Fruit fly (Drosophila melanogaster) whole organism, wandering third instar larva: ENCODE measurements around the gene Obp18a.

Experiments
- CG32264 ChIP-seq: fragments of 200-800 bp; sonication (Bioruptor generic); optimal IDR thresholded peaks from 2 replicates; lab custom pipeline; 2016; ENCODE audit warnings: missing biosample characterization, missing genetic modification characterization
- CG9705 ChIP-seq: fragments of 200-800 bp; sonication (Bioruptor generic); optimal IDR thresholded peaks from 2 replicates; lab custom pipeline; 2018; ENCODE audit warnings: missing biosample characterization, mild to moderate bottlenecking, missing genetic modification characterization
- CrebA ChIP-seq: fragments of 200-800 bp; sonication (Bioruptor generic); optimal IDR thresholded peaks from 2 replicates; lab custom pipeline; 2016; ENCODE audit warnings: missing biosample characterization, mild to moderate bottlenecking, missing genetic modification characterization, borderline replicate concordance
- Dfd ChIP-seq: fragments of >200 bp; optimal IDR thresholded peaks from 2 replicates; lab custom pipeline; 2017; ENCODE audit warnings: missing biosample characterization, missing genetic modification characterization
- Dif ChIP-seq: fragments of 200-275, 200-300 bp; sonication (Bioruptor generic); optimal IDR thresholded peaks from 2 replicates; lab custom pipeline; 2018; ENCODE audit warnings: missing biosample characterization, missing genetic modification characterization; ENCODE audit not compliant: partially characterized antibody
- GATAd ChIP-seq: sonication (Bioruptor generic); optimal IDR thresholded peaks from 2 replicates; lab custom pipeline; 2016; ENCODE audit warnings: missing biosample characterization, missing genetic modification characterization
- Hnf4 ChIP-seq: fragments of 200-800 bp; sonication (Bioruptor generic); optimal IDR thresholded peaks from 2 replicates; lab custom pipeline; 2016; ENCODE audit warnings: missing biosample characterization, mild to moderate bottlenecking, missing genetic modification characterization
- Hr78 ChIP-seq: fragments of >200 bp; optimal IDR thresholded peaks from 2 replicates; lab custom pipeline; 2017; ENCODE audit warnings: missing biosample characterization, missing genetic modification characterization
- Hr83 ChIP-seq: fragments of 200-300 bp; sonication (Bioruptor generic); optimal IDR thresholded peaks from 2 replicates; lab custom pipeline; 2016; ENCODE audit warnings: missing biosample characterization, mild to moderate bottlenecking, missing genetic modification characterization, moderate library complexity; ENCODE audit not compliant: poor library complexity, severe bottlenecking
- Mio ChIP-seq: sonication (Bioruptor generic); optimal IDR thresholded peaks from 2 replicates; lab custom pipeline; 2016; ENCODE audit warnings: missing biosample characterization, missing genetic modification characterization
- OdsH ChIP-seq: fragments of 200-800 bp; sonication (Bioruptor generic); optimal IDR thresholded peaks from 2 replicates; lab custom pipeline; 2016; ENCODE audit warnings: missing biosample characterization, mild to moderate bottlenecking, missing genetic modification characterization
- Rel ChIP-seq, 2 experiments: fragments of 200-800 bp; sonication (Bioruptor generic) in 1 of 2; optimal IDR thresholded peaks; 2 replicates in 1 of 2; 3 replicates in 1 of 2; lab custom pipeline; 2016 to 2019; ENCODE audit warnings: mild to moderate bottlenecking in 2 of 2, missing biosample characterization in 2 of 2, missing genetic modification characterization in 2 of 2, moderate library complexity in 1 of 2
- Sp1 ChIP-seq: fragments of 200-800 bp; sonication (Bioruptor generic); optimal IDR thresholded peaks from 3 replicates; lab custom pipeline; 2019; ENCODE audit warnings: missing biosample characterization, mild to moderate bottlenecking, missing genetic modification characterization, moderate library complexity
- Vsx2 ChIP-seq: fragments of 200-300, 225-300 bp; sonication (Bioruptor generic); optimal IDR thresholded peaks from 2 replicates; lab custom pipeline; 2018; ENCODE audit warnings: missing biosample characterization, missing genetic modification characterization; ENCODE audit not compliant: partially characterized antibody
- br ChIP-seq: fragments of 200-800 bp; sonication (Bioruptor generic); optimal IDR thresholded peaks from 2 replicates; lab custom pipeline; 2016; ENCODE audit warnings: missing biosample characterization, missing genetic modification characterization
- brk ChIP-seq: fragments of 200-800 bp; sonication (Bioruptor generic); optimal IDR thresholded peaks from 2 replicates; lab custom pipeline; 2016; ENCODE audit warnings: missing biosample characterization, mild to moderate bottlenecking, missing genetic modification characterization
- dl ChIP-seq, 2 experiments: fragments of 175-275, 200-275 bp in 1 of 2; fragments of 200-275 bp in 1 of 2; sonication (Bioruptor generic); optimal IDR thresholded peaks; lab custom pipeline; 2018; ENCODE audit warnings: mild to moderate bottlenecking in 2 of 2, missing biosample characterization in 2 of 2, missing genetic modification characterization in 2 of 2, moderate library complexity in 2 of 2; ENCODE audit not compliant: partially characterized antibody in 2 of 2, insufficient read depth in 1 of 2
- dsf ChIP-seq: sonication (Bioruptor generic); optimal IDR thresholded peaks from 2 replicates; lab custom pipeline; 2016; ENCODE audit warnings: missing biosample characterization, missing genetic modification characterization, borderline replicate concordance
- ey ChIP-seq: fragments of 200-800 bp; sonication (Bioruptor generic); optimal IDR thresholded peaks from 2 replicates; lab custom pipeline; 2016; ENCODE audit warnings: missing biosample characterization, missing genetic modification characterization
- foxo ChIP-seq, 2 experiments: fragments of 200-800 bp; sonication (Bioruptor generic); optimal IDR thresholded peaks; 2 replicates in 1 of 2; 3 replicates in 1 of 2; lab custom pipeline; 2016 to 2017; ENCODE audit warnings: missing biosample characterization in 2 of 2, missing genetic modification characterization in 2 of 2
- fru ChIP-seq: fragments of 200-800 bp; sonication (Bioruptor generic); optimal IDR thresholded peaks from 3 replicates; lab custom pipeline; 2016; ENCODE audit warnings: missing biosample characterization, mild to moderate bottlenecking, missing genetic modification characterization
- h ChIP-seq: fragments of 200-800 bp; sonication (Bioruptor generic); optimal IDR thresholded peaks from 3 replicates; lab custom pipeline; 2016; ENCODE audit warnings: missing biosample characterization, mild to moderate bottlenecking, missing genetic modification characterization
- jim ChIP-seq: fragments of 175-275, 200-325 bp; sonication (Bioruptor generic); optimal IDR thresholded peaks from 2 replicates; lab custom pipeline; 2016; ENCODE audit warnings: missing biosample characterization, mild to moderate bottlenecking, missing genetic modification characterization
- lola ChIP-seq: fragments of >200 bp; optimal IDR thresholded peaks from 2 replicates; lab custom pipeline; 2017; ENCODE audit warnings: missing biosample characterization, missing genetic modification characterization
- psq ChIP-seq: fragments of 200-800 bp; sonication (Bioruptor generic); optimal IDR thresholded peaks from 3 replicates; lab custom pipeline; 2017; ENCODE audit warnings: missing biosample characterization, mild to moderate bottlenecking, missing genetic modification characterization, moderate library complexity
- rgr ChIP-seq: fragments of 200-800 bp; sonication (Bioruptor generic); optimal IDR thresholded peaks from 3 replicates; lab custom pipeline; 2016; ENCODE audit warnings: missing biosample characterization, mild to moderate bottlenecking, missing genetic modification characterization
- sage ChIP-seq: fragments of 200-800 bp; sonication (Bioruptor generic); optimal IDR thresholded peaks from 2 replicates; lab custom pipeline; 2016; ENCODE audit warnings: missing biosample characterization, mild to moderate bottlenecking, missing genetic modification characterization
- sv ChIP-seq: fragments of 200-800 bp; sonication (Bioruptor generic); optimal IDR thresholded peaks from 3 replicates; lab custom pipeline; 2016; ENCODE audit warnings: missing biosample characterization, missing genetic modification characterization
- tai ChIP-seq: sonication (Bioruptor generic); optimal IDR thresholded peaks from 2 replicates; lab custom pipeline; 2016; ENCODE audit warnings: missing biosample characterization, missing genetic modification characterization
- usp ChIP-seq: fragments of >200 bp; optimal IDR thresholded peaks from 2 replicates; lab custom pipeline; 2017; ENCODE audit warnings: missing biosample characterization, missing genetic modification characterization
- woc ChIP-seq: sonication (Bioruptor generic); optimal IDR thresholded peaks from 2 replicates; lab custom pipeline; 2016; ENCODE audit warnings: missing biosample characterization, mild to moderate bottlenecking, missing genetic modification characterization

The Obp18a gene

DNA sequence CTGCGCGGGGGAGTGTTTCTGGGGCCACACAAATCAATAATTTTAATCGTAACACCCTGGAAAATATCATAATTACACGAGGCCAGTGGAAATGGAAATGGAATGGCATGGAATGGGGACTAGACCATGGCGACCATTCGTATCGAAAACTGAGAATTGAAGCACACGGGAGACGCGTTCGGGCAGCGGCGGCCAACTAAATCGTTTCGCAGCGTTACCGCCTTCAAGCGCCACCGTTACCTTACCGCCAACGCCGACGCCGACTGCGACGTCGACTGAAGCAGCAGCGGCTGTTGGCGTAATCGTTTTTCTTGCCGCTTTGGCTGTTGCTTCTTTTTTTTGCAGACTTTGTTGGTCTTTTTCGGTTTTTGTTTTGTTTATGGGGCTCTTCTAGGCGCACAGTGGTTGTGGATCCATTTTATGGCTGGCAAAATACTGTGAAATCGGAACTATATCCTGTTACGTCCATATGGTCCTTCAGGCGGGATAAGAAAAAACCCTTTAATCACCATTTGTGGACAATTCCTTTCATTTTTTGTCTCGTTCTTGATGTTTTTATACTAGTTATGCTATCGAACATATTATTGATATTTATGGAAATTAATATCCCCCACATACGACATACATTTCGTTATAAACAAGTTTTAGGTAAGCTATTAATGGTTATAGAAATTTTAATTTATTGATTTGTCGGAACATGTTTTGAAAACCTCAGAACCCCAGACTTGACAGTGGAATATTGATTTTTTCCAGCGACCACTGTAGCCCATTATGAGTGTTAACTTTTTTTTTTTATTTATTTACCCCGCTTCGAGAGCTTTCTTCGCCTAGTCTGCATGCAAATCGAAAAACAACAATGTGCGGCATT, 29.7 kb upstream of the Obp18a start:
- TF ChIP-seq br (GFP tag; lab: Kevin White, UChicago) (peak; percentile 43), Hr78 (GFP tag; lab: Kevin White, UChicago) (no peak), brk (GFP tag; lab: Kevin White, UChicago) (no peak), lola (GFP tag; lab: Kevin White, UChicago) (no peak), fru (GFP tag; lab: Kevin White, UChicago) (no peak), dsf (GFP tag; lab: Kevin White, UChicago) (no peak), foxo (GFP tag; optimal IDR thresholded peaks at IDR 0.05; lab: Kevin White, UChicago) (no peak), sage (GFP tag; lab: Kevin White, UChicago) (no peak), GATAd (GFP tag; lab: Kevin White, UChicago) (no peak), Dfd (GFP tag; lab: Kevin White, UChicago) (no peak), Rel (GFP tag; optimal IDR thresholded peaks at IDR 0.05; lab: Kevin White, UChicago) (no peak), Rel (tag; optimal IDR thresholded peaks at IDR 0.05; lab: Kevin White, UChicago) (peak; percentile 48), tai (GFP tag; lab: Kevin White, UChicago) (no peak), CrebA (GFP tag; lab: Kevin White, UChicago) (peak; percentile 55), Sp1 (GFP tag; lab: Kevin White, UChicago) (no peak), Mio (GFP tag; lab: Kevin White, UChicago) (no peak), Vsx2 (no peak)

DNA sequence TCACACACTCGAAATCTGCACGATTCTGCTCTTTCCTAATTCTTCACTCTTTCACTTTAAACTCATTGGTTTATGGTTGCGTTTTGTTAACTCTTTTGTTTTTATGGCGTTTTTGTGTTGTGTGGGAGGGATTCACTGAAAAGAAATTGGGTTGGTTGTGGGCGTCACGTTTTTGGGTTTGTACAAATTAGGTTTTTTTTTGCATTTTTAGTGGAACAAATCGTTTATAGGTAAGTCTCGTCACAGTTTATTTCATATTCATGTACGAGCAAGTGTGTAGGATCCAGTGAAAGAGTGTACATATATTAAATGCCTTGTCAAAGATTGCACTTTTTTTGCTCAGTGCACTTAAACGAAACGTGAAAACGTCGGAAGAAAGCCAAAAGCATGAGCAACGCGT, 29.1 kb upstream of the Obp18a start:
- TF ChIP-seq rgr (GFP tag; lab: Kevin White, UChicago), result peak; percentile 67
- peak; percentile 76 for TF ChIP-seq psq (GFP tag; lab: Kevin White, UChicago)
- TF ChIP-seq ey (GFP tag; lab: Kevin White, UChicago), result peak; percentile 73
- TF ChIP-seq OdsH (GFP tag; lab: Kevin White, UChicago), result peak; percentile 71
- peak; percentile 36 for TF ChIP-seq Hnf4 (GFP tag; lab: Kevin White, UChicago)
- no peak for TF ChIP-seq dl (GFP tag; optimal IDR thresholded peaks at IDR 0.05; lab: Kevin White, UChicago; ENCODE audit: insufficient read depth in 1 of 2, partially characterized antibody in 2 of 2)
- peak; percentile 55 for TF ChIP-seq Sp1 (GFP tag; lab: Kevin White, UChicago)
- no peak for TF ChIP-seq GATAd (GFP tag; lab: Kevin White, UChicago)
- peak; percentile 77 for TF ChIP-seq fru (GFP tag; lab: Kevin White, UChicago)
- peak; percentile 29 for TF ChIP-seq woc (GFP tag; lab: Kevin White, UChicago)
- peak; percentile 73 for TF ChIP-seq h (GFP tag; lab: Kevin White, UChicago)
- TF ChIP-seq tai (GFP tag; lab: Kevin White, UChicago), result no peak
- peak; percentile 8 for TF ChIP-seq CG32264 (GFP tag; lab: Kevin White, UChicago)
- no peak for TF ChIP-seq sv
- TF ChIP-seq Rel (GFP tag; optimal IDR thresholded peaks at IDR 0.05; lab: Kevin White, UChicago), result no peak
- TF ChIP-seq Rel (tag; optimal IDR thresholded peaks at IDR 0.05; lab: Kevin White, UChicago), result no peak
- TF ChIP-seq foxo (GFP tag; optimal IDR thresholded peaks at IDR 0.05; lab: Kevin White, UChicago), result peak in 1 of 2 experiments; percentile 83
- TF ChIP-seq jim (GFP tag; lab: Kevin White, UChicago), result no peak
- peak; percentile 26 for TF ChIP-seq br (GFP tag; lab: Kevin White, UChicago)
- no peak for TF ChIP-seq Dfd (GFP tag; lab: Kevin White, UChicago)
- TF ChIP-seq, all 38 proteins: peak for 12

DNA sequence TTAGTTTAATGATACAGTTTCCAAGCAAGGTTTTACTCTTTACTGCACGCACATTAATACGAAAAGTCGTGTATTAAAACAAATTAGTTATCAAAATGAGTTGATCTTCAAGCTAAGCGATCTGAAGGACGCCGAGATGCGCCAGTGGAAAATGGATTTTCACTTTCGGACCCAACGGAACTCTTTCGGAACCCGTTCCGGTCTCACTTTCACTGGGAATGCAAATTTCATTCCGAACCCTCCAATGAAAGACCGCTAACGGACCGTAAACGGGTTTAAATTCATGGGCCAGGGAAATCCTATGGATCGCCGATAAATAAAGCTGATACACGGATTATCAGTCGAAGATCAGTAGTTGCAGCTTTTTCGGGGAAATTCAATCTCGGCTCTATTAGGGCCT, 27.8 kb upstream of the Obp18a start:
- TF ChIP-seq lola (GFP tag; lab: Kevin White, UChicago) (no peak), dl (GFP tag; optimal IDR thresholded peaks at IDR 0.05; lab: Kevin White, UChicago; ENCODE audit: insufficient read depth in 1 of 2, partially characterized antibody in 2 of 2) (no peak), Hr83 (no peak), h (GFP tag; lab: Kevin White, UChicago) (no peak), ey (GFP tag; lab: Kevin White, UChicago) (no peak), psq (GFP tag; lab: Kevin White, UChicago) (no peak), Mio (GFP tag; lab: Kevin White, UChicago) (no peak), CG9705 (GFP tag; lab: Kevin White, UChicago) (no peak), usp (GFP tag; lab: Kevin White, UChicago) (no peak), Dif (GFP tag; lab: Kevin White, UChicago) (no peak), OdsH (GFP tag; lab: Kevin White, UChicago) (no peak), Dfd (GFP tag; lab: Kevin White, UChicago) (no peak), rgr (GFP tag; lab: Kevin White, UChicago) (no peak), sage (GFP tag; lab: Kevin White, UChicago) (no peak)
